Fruit fly (Drosophila melanogaster) whole organism, embryonic: Measurements from ENCODE around the gene Cap-D2.

ENCODE experiments used
- Adf1 ChIP-seq: fragments of 200-800 bp; sonication (Bioruptor generic); IDR thresholded peaks from 2 replicates; pipeline ENCODE4 v1.3.6; 2022; ENCODE audit warnings: missing biosample characterization, missing genetic modification characterization
- Aef1 ChIP-seq: fragments of 200-800 bp; sonication (Bioruptor generic); IDR thresholded peaks from 3 replicates; pipeline ENCODE4 v1.3.6; 2022; ENCODE audit warnings: missing biosample characterization, missing genetic modification characterization
- Bgb ChIP-seq: fragments of 200-800 bp; sonication (Bioruptor generic); IDR thresholded peaks from 2 replicates; pipeline ENCODE4 v1.3.6; 2022; ENCODE audit warnings: missing biosample characterization, missing genetic modification characterization; ENCODE audit not compliant: partially characterized antibody
- CG10959 ChIP-seq: fragments of 200-800 bp; sonication (Bioruptor generic); IDR thresholded peaks from 2 replicates; pipeline ENCODE4 v1.3.6; 2022; ENCODE audit warnings: missing biosample characterization, missing genetic modification characterization
- CG11398 ChIP-seq: fragments of 200-800 bp; sonication (Bioruptor generic); optimal IDR thresholded peaks from 2 replicates; lab custom pipeline; 2016; ENCODE audit warnings: missing biosample characterization, missing genetic modification characterization
- CG12071 ChIP-seq: fragments of 200-800 bp; sonication (Bioruptor generic); optimal IDR thresholded peaks from 3 replicates; lab custom pipeline; 2018; ENCODE audit warnings: missing biosample characterization, mild to moderate bottlenecking, missing genetic modification characterization
- CG14710 ChIP-seq: fragments of 200-800 bp; sonication (Bioruptor generic); optimal IDR thresholded peaks from 3 replicates; lab custom pipeline; 2019; ENCODE audit warnings: missing biosample characterization, mild to moderate bottlenecking, missing genetic modification characterization, moderate library complexity
- CG14965 ChIP-seq: fragments of 200-800 bp; sonication (Bioruptor generic); optimal IDR thresholded peaks from 2 replicates; lab custom pipeline; 2016; ENCODE audit warnings: missing biosample characterization, missing genetic modification characterization, borderline replicate concordance
- CG15696 ChIP-seq: fragments of 200-800 bp; sonication (Bioruptor generic); optimal IDR thresholded peaks from 2 replicates; lab custom pipeline; 2019; ENCODE audit warnings: missing biosample characterization, mild to moderate bottlenecking, missing genetic modification characterization, moderate library complexity
- CG17186 ChIP-seq: fragments of 200-800 bp; sonication (Bioruptor generic); optimal IDR thresholded peaks from 3 replicates; lab custom pipeline; 2017; ENCODE audit warnings: missing biosample characterization, missing genetic modification reagents, missing genetic modification characterization
- CG17361 ChIP-seq: fragments of 200-800 bp; sonication (Bioruptor generic); IDR thresholded peaks from 3 replicates; pipeline ENCODE4 v1.3.6; 2022; ENCODE audit warnings: missing biosample characterization, missing genetic modification characterization
- CG17385 ChIP-seq: fragments of 200-800 bp; sonication (Bioruptor generic); optimal IDR thresholded peaks from 3 replicates; lab custom pipeline; 2018; ENCODE audit warnings: missing biosample characterization, mild to moderate bottlenecking, missing genetic modification characterization
- CG18476 ChIP-seq: fragments of 200-800 bp; sonication (Bioruptor generic); optimal IDR thresholded peaks from 2 replicates; lab custom pipeline; 2016; ENCODE audit warnings: missing biosample characterization, mild to moderate bottlenecking, missing genetic modification characterization
- CG30403 ChIP-seq: fragments of 200-800 bp; sonication (Bioruptor generic); optimal IDR thresholded peaks from 3 replicates; lab custom pipeline; 2016; ENCODE audit warnings: missing biosample characterization, missing genetic modification characterization
- CG30431 ChIP-seq: fragments of 200-800 bp; sonication (Bioruptor generic); optimal IDR thresholded peaks from 2 replicates; lab custom pipeline; 2017; ENCODE audit warnings: missing biosample characterization, missing genetic modification characterization
- CG33213 ChIP-seq: fragments of 200-800 bp; sonication (Bioruptor generic); optimal IDR thresholded peaks from 3 replicates; lab custom pipeline; 2016; ENCODE audit warnings: missing biosample characterization, missing genetic modification characterization
- CG34224 ChIP-seq: fragments of 200-800 bp; sonication (Bioruptor generic); IDR thresholded peaks from 3 replicates; pipeline ENCODE4 v1.3.6; 2022; ENCODE audit warnings: missing biosample characterization, missing genetic modification characterization; ENCODE audit not compliant: partially characterized antibody
- CG3847 ChIP-seq: fragments of 200-800 bp; sonication (Bioruptor generic); IDR thresholded peaks from 2 replicates; pipeline ENCODE4 v1.3.6; 2022; ENCODE audit warnings: missing biosample characterization, missing genetic modification characterization
- CG5245 ChIP-seq: fragments of 200-800 bp; sonication (Bioruptor generic); optimal IDR thresholded peaks from 3 replicates; lab custom pipeline; 2016; ENCODE audit warnings: missing biosample characterization, missing genetic modification characterization
- CG7786 ChIP-seq: fragments of 200-800 bp; sonication (Bioruptor generic); optimal IDR thresholded peaks from 2 replicates; lab custom pipeline; 2016; ENCODE audit warnings: missing biosample characterization, missing genetic modification characterization
- CG8290 ChIP-seq, 3 experiments: fragments of 200-800 bp; sonication (Bioruptor generic); optimal IDR thresholded peaks; 2 replicates each; lab custom pipeline; 2016 to 2019; ENCODE audit warnings: missing biosample characterization in 3 of 3, missing genetic modification characterization in 3 of 3, mild to moderate bottlenecking in 2 of 3, moderate library complexity in 1 of 3
- CG9727 ChIP-seq: fragments of 200-800 bp; sonication (Bioruptor generic); optimal IDR thresholded peaks from 3 replicates; lab custom pipeline; 2017; ENCODE audit warnings: missing biosample characterization, mild to moderate bottlenecking, missing genetic modification characterization
- CTCF ChIP-seq: fragments of 200-800 bp; sonication (Bioruptor generic); optimal IDR thresholded peaks from 2 replicates; lab custom pipeline; 2017; ENCODE audit warnings: missing biosample characterization, mild to moderate bottlenecking, missing genetic modification characterization, moderate library complexity
- CoRest ChIP-seq: fragments of 200-800 bp; sonication (Bioruptor generic); optimal IDR thresholded peaks from 3 replicates; lab custom pipeline; 2018; ENCODE audit warnings: missing biosample characterization, mild to moderate bottlenecking, missing genetic modification characterization, moderate library complexity
- Dp ChIP-seq: fragments of 200-800 bp; sonication (Bioruptor generic); optimal IDR thresholded peaks from 2 replicates; lab custom pipeline; 2018; ENCODE audit warnings: missing biosample characterization, mild to moderate bottlenecking, missing genetic modification characterization, moderate library complexity
- Drgx ChIP-seq: fragments of 200-800 bp; sonication (Bioruptor generic); IDR thresholded peaks from 2 replicates; pipeline ENCODE4 v1.3.6; 2022; ENCODE audit warnings: missing biosample characterization, missing genetic modification characterization
- Gug ChIP-seq: fragments of 200-800 bp; sonication (Bioruptor generic); IDR thresholded peaks from 4 replicates; pipeline ENCODE4 v1.3.6; 2022; ENCODE audit warnings: missing biosample characterization, missing genetic modification characterization
- HmgD ChIP-seq: fragments of 200-800 bp; sonication (Bioruptor generic); optimal IDR thresholded peaks from 3 replicates; lab custom pipeline; 2016; ENCODE audit warnings: missing biosample characterization, missing genetic modification characterization
- Meics ChIP-seq: fragments of 200-800 bp; sonication (Bioruptor generic); optimal IDR thresholded peaks from 2 replicates; lab custom pipeline; 2017; ENCODE audit warnings: missing biosample characterization, mild to moderate bottlenecking, missing genetic modification characterization
- Myb ChIP-seq: fragments of 200-800 bp; sonication (Bioruptor generic); optimal IDR thresholded peaks from 2 replicates; lab custom pipeline; 2016; ENCODE audit warnings: missing biosample characterization, missing genetic modification characterization
- NFAT ChIP-seq: fragments of 200-800 bp; sonication (Bioruptor generic); IDR thresholded peaks from 2 replicates; pipeline ENCODE4 v1.3.6; 2022; ENCODE audit warnings: missing biosample characterization, missing genetic modification characterization
- Rfx ChIP-seq: fragments of 200-800 bp; sonication (Bioruptor generic); IDR thresholded peaks from 2 replicates; pipeline ENCODE4 v1.3.6; 2022; ENCODE audit warnings: missing biosample characterization, missing genetic modification characterization
- TFAM ChIP-seq: fragments of 200-800 bp; sonication (Bioruptor generic); optimal IDR thresholded peaks from 2 replicates; lab custom pipeline; 2017; ENCODE audit warnings: missing biosample characterization, missing genetic modification characterization, inconsistent platforms
- amos ChIP-seq: fragments of 200-800 bp; sonication (Bioruptor generic); IDR thresholded peaks from 2 replicates; pipeline ENCODE4 v1.3.6; 2022; ENCODE audit warnings: missing biosample characterization, missing genetic modification characterization; ENCODE audit not compliant: partially characterized antibody
- ase ChIP-seq: fragments of 200-800 bp; sonication (Bioruptor generic); IDR thresholded peaks from 3 replicates; pipeline ENCODE4 v1.3.6; 2022; ENCODE audit warnings: missing biosample characterization, missing genetic modification characterization
- ato ChIP-seq: fragments of 200-800 bp; sonication (Bioruptor generic); IDR thresholded peaks from 2 replicates; pipeline ENCODE4 v1.3.6; 2022; ENCODE audit warnings: missing biosample characterization, missing genetic modification characterization; ENCODE audit not compliant: partially characterized antibody
- br ChIP-seq: fragments of >200 bp; optimal IDR thresholded peaks from 2 replicates; lab custom pipeline; 2017
- dan ChIP-seq: fragments of 200-800 bp; sonication (Bioruptor generic); IDR thresholded peaks from 2 replicates; pipeline ENCODE4 v1.3.6; 2022; ENCODE audit warnings: missing biosample characterization, missing genetic modification characterization
- gfzf ChIP-seq: fragments of 200-800 bp; sonication (Bioruptor generic); optimal IDR thresholded peaks from 2 replicates; lab custom pipeline; 2016; ENCODE audit warnings: missing biosample characterization, mild to moderate bottlenecking, missing genetic modification characterization, moderate library complexity
- grau ChIP-seq: fragments of 200-800 bp; optimal IDR thresholded peaks from 3 replicates; lab custom pipeline; 2019; ENCODE audit warnings: missing biosample characterization, mild to moderate bottlenecking, missing genetic modification characterization, moderate library complexity
- hkb ChIP-seq, 2 experiments: fragments of 200-800 bp in 1 of 2; fragments of >200 bp in 1 of 2; sonication (Bioruptor generic) in 1 of 2; IDR thresholded peaks in 1 of 2; optimal IDR thresholded peaks in 1 of 2; 2 replicates each; pipeline versions ENCODE4 v1.3.6 to Lab custom; 2017 to 2022; ENCODE audit warnings: missing biosample characterization in 1 of 2, missing genetic modification characterization in 1 of 2
- nerfin-1 ChIP-seq: fragments of 200-800 bp; sonication (Bioruptor generic); optimal IDR thresholded peaks from 3 replicates; lab custom pipeline; 2019; ENCODE audit warnings: missing biosample characterization, mild to moderate bottlenecking, missing genetic modification characterization, moderate library complexity
- nmo ChIP-seq: fragments of 200-800 bp; sonication (Bioruptor generic); optimal IDR thresholded peaks from 2 replicates; lab custom pipeline; 2018; ENCODE audit warnings: missing biosample characterization, mild to moderate bottlenecking, missing genetic modification characterization, moderate library complexity
- pita ChIP-seq: fragments of 200-800 bp; sonication (Bioruptor generic); optimal IDR thresholded peaks from 2 replicates; lab custom pipeline; 2017; ENCODE audit warnings: missing biosample characterization, mild to moderate bottlenecking, missing genetic modification characterization
- pnt ChIP-seq: fragments of 200-800 bp; sonication (Bioruptor generic); optimal IDR thresholded peaks from 3 replicates; lab custom pipeline; 2016; ENCODE audit warnings: missing biosample characterization, missing genetic modification characterization
- pzg ChIP-seq: fragments of 200-800 bp; sonication (Bioruptor generic); optimal IDR thresholded peaks from 3 replicates; lab custom pipeline; 2018; ENCODE audit warnings: missing biosample characterization, mild to moderate bottlenecking, missing genetic modification characterization, moderate library complexity
- slbo ChIP-seq: fragments of 200-800 bp; sonication (Bioruptor generic); IDR thresholded peaks from 2 replicates; pipeline ENCODE4 v1.3.6; 2022; ENCODE audit warnings: missing biosample characterization, missing genetic modification characterization
- sob ChIP-seq: fragments of 200-800 bp; sonication (Bioruptor generic); IDR thresholded peaks from 2 replicates; pipeline ENCODE4 v1.3.6; 2022; ENCODE audit warnings: missing biosample characterization, missing genetic modification characterization
- vvl ChIP-seq: fragments of 200-800 bp; sonication (Bioruptor generic); IDR thresholded peaks from 2 replicates; pipeline ENCODE4 v1.3.6; 2022; ENCODE audit warnings: missing biosample characterization, missing genetic modification characterization

Cap-D2 gene

dm6 chr3R:29725577-29726240, 50.3 kb downstream of the Cap-D2 start, which contains the start of gene Kul (continued):
- no peak for TF ChIP-seq CG14965 (GFP tag; lab: Kevin White, UChicago)
- peak; percentile 44 for TF ChIP-seq sob
- TF ChIP-seq pzg = peak; percentile 82
- TF ChIP-seq CG5245 (GFP tag; lab: Kevin White, UChicago) = no peak
- TF ChIP-seq CG17186 (GFP tag; lab: Kevin White, UChicago) = peak; percentile 43
- TF ChIP-seq CoRest (tag; lab: Kevin White, UChicago) = peak; percentile 42
- no peak for TF ChIP-seq CG17385 (GFP tag; lab: Kevin White, UChicago)
- TF ChIP-seq Drgx (GFP tag; lab: Robert Waterston, UW) = peak; percentile 31; the same call in 1 of the 2 replicates
- no peak for TF ChIP-seq hkb (optimal IDR thresholded peaks at IDR 0.05; lab: Kevin White, UChicago)
- 0 out of 2 replicates have a peak, but pooled peaks have one; percentile 20 for TF ChIP-seq hkb (GFP tag; IDR thresholded peaks at IDR 0.05; lab: Robert Waterston, UW)
- no peak for TF ChIP-seq TFAM (GFP tag; lab: Kevin White, UChicago)
- TF ChIP-seq nmo (GFP tag; lab: Kevin White, UChicago) = peak; percentile 20
- peak; percentile 99 for TF ChIP-seq CG14710 (tag; lab: Kevin White, UChicago)
- peak; percentile 12 for TF ChIP-seq CG11398
- 0 out of 2 replicates have a peak, but pooled peaks have one; percentile 33 for TF ChIP-seq vvl (GFP tag; lab: Robert Waterston, UW)
- TF ChIP-seq Adf1 (GFP tag; lab: Robert Waterston, UW) = no peak
- TF ChIP-seq pnt (GFP tag; lab: Kevin White, UChicago) = peak; percentile 11
- TF ChIP-seq NFAT (GFP tag; lab: Robert Waterston, UW) = peak; percentile 23; the same call in 1 of the 2 replicates
- no peak for TF ChIP-seq CG12071
- no peak for TF ChIP-seq dan
- no peak for TF ChIP-seq Gug (GFP tag; lab: Robert Waterston, UW)
- TF ChIP-seq Myb (GFP tag; lab: Kevin White, UChicago) = peak; percentile 88
- peak; percentile 8 for TF ChIP-seq Dp (GFP tag; lab: Kevin White, UChicago)
- TF ChIP-seq CG30431 (GFP tag; lab: Kevin White, UChicago) = no peak
- TF ChIP-seq CG18476 (GFP tag; lab: Kevin White, UChicago) = no peak
- TF ChIP-seq CG3847 = peak; percentile 43
- peak; percentile 47; the same call in 1 of the 3 replicates for TF ChIP-seq CG34224 (GFP tag; lab: Robert Waterston, UW)
- peak; percentile 39 for TF ChIP-seq CG33213 (GFP tag; lab: Kevin White, UChicago)
- peak; percentile 36 for TF ChIP-seq CG30403 (GFP tag; lab: Kevin White, UChicago)
- TF ChIP-seq pita (GFP tag; lab: Kevin White, UChicago) = peak; percentile 50
- 0 out of 2 replicates have a peak, but pooled peaks have one; percentile 36 for TF ChIP-seq amos
- TF ChIP-seq Rfx (GFP tag; lab: Robert Waterston, UW) = peak; percentile 67
- TF ChIP-seq grau = peak; percentile 48
- no peak for TF ChIP-seq Meics (GFP tag; lab: Kevin White, UChicago)
- peak; percentile 27 for TF ChIP-seq CTCF
- no peak for TF ChIP-seq CG17361 (GFP tag; lab: Robert Waterston, UW)
- TF ChIP-seq gfzf (GFP tag; lab: Kevin White, UChicago) = peak; percentile 87
- TF ChIP-seq HmgD (GFP tag; lab: Kevin White, UChicago) = peak; percentile 50
- TF ChIP-seq CG9727 (GFP tag; lab: Kevin White, UChicago) = no peak
- no peak for TF ChIP-seq Aef1
- peak; percentile 46; the same call in 1 of the 2 replicates for TF ChIP-seq slbo (GFP tag; lab: Robert Waterston, UW)
- TF ChIP-seq CG7786 (GFP tag; lab: Kevin White, UChicago) = no peak
- TF ChIP-seq CG15696 = peak; percentile 2
- no peak for TF ChIP-seq CG8290 (GFP tag; optimal IDR thresholded peaks at IDR 0.05; lab: Kevin White, UChicago)
- no peak for TF ChIP-seq CG8290 (tag; optimal IDR thresholded peaks at IDR 0.05; lab: Kevin White, UChicago)
- TF ChIP-seq Bgb (GFP tag; lab: Robert Waterston, UW) = peak; percentile 26; the same call in 1 of the 2 replicates
- no peak for TF ChIP-seq ase
- no peak for TF ChIP-seq br (lab: Kevin White, UChicago)
- TF ChIP-seq ato = peak; percentile 49; the same call in 1 of the 2 replicates
- TF ChIP-seq nerfin-1 (tag; lab: Kevin White, UChicago) = no peak
- no peak for TF ChIP-seq CG10959
